Worm (Caenorhabditis elegans): ENCODE data around the gene F12E12.2.

F12E12.2 gene

ce11 chrII:3739647-3740046, at the start of gene F12E12.2:
Gene F12E12.2, plus strand, starts transcription at chrII:3739947.
- TF ChIP-seq lim-7 (GFP tag; IDR thresholded peaks at IDR 0.05) (no peak), hlh-11 (tag; optimal IDR thresholded peaks at IDR 0.05) (no peak), nhr-102 (tag; optimal IDR thresholded peaks at IDR 0.05) (no peak), Y48G9A.11 (GFP tag; IDR thresholded peaks at IDR 0.05) (no peak), zip-11 (GFP tag; IDR thresholded peaks at IDR 0.05) (no peak), fos-1 (tag; optimal IDR thresholded peaks at IDR 0.05) (no peak), fkh-10 (GFP tag; optimal IDR thresholded peaks at IDR 0.05) (no peak), hlh-30 (tag; optimal IDR thresholded peaks at IDR 0.05; ENCODE audit: insufficient read depth) (no peak), ceh-44 (GFP tag; IDR thresholded peaks at IDR 0.05) (no peak), mxl-3 (GFP tag; optimal IDR thresholded peaks at IDR 0.05) (no peak), ztf-7 (tag; optimal IDR thresholded peaks at IDR 0.05) (no peak)

ce11 chrII:3690646-3691045, 49.1 kb upstream of the F12E12.2 start, which contains the start of gene srx-101:
Gene srx-101, minus strand, starts transcription at chrII:3690746.
- no peak for TF ChIP-seq D1046.2 (GFP tag; IDR thresholded peaks at IDR 0.05)
- TF ChIP-seq aha-1 (tag): peak; percentile 34

- no peak for TF ChIP-seq fos-1 (tag; optimal IDR thresholded peaks at IDR 0.05)
- no peak for TF ChIP-seq mep-1 (tag; optimal IDR thresholded peaks at IDR 0.05)
- no peak for TF ChIP-seq cey-2 (tag; optimal IDR thresholded peaks at IDR 0.05; ENCODE audit: borderline replicate concordance, insufficient read depth)
- peak in 1 of 2 experiments; percentile 45 for TF ChIP-seq unc-62 (GFP tag; optimal IDR thresholded peaks at IDR 0.05 in 1 of 2)
- TF ChIP-seq unc-62 (tag; optimal IDR thresholded peaks at IDR 0.05): no peak
- no peak for TF ChIP-seq tag-97 (GFP tag; IDR thresholded peaks at IDR 0.05)
- TF ChIP-seq nhr-6 (tag; optimal IDR thresholded peaks at IDR 0.05): no peak
Measured at ce11 chrII:3694664-3695063, 45.1 kb upstream of the F12E12.2 start, which contains the start of gene srx-102. Gene srx-102, minus strand, starts transcription at chrII:3694764.

- TF ChIP-seq lin-29 (GFP tag; IDR thresholded peaks at IDR 0.05) (no peak), unc-62 (GFP tag; optimal IDR thresholded peaks at IDR 0.05 in 1 of 2) (no peak), unc-62 (tag; optimal IDR thresholded peaks at IDR 0.05) (no peak)
Measured at ce11 chrII:3699591-3699990, 40.2 kb upstream of the F12E12.2 start, which contains the start of gene srx-104. Gene srx-104, minus strand, starts transcription at chrII:3699691.

ce11 chrII:3701305-3701704, 38.4 kb upstream of the F12E12.2 start, which contains the start of gene srx-105:
Gene srx-105, minus strand, starts transcription at chrII:3701405.
- TF ChIP-seq mdt-29 (GFP tag; IDR thresholded peaks at IDR 0.05): no peak
- no peak for TF ChIP-seq dmd-9 (GFP tag; IDR thresholded peaks at IDR 0.05)
- no peak for TF ChIP-seq daf-16 (GFP tag; optimal IDR thresholded peaks at IDR 0.05)
- TF ChIP-seq daf-16 (tag; optimal IDR thresholded peaks at IDR 0.05): no peak

- no peak for TF ChIP-seq nhr-42 (GFP tag; IDR thresholded peaks at IDR 0.05)
- TF ChIP-seq mdt-29 (GFP tag; IDR thresholded peaks at IDR 0.05): no peak
- TF ChIP-seq vab-7 (GFP tag; IDR thresholded peaks at IDR 0.05): no peak
Measured at ce11 chrII:3705320-3705719, 34.4 kb upstream of the F12E12.2 start, which contains the start of gene srx-108. Gene srx-108, plus strand, starts transcription at chrII:3705620.

- TF ChIP-seq jun-1 (tag; optimal IDR thresholded peaks at IDR 0.05) (no peak), unc-62 (GFP tag; optimal IDR thresholded peaks at IDR 0.05 in 1 of 2) (peak in 1 of 2 experiments; percentile 17), unc-62 (tag; optimal IDR thresholded peaks at IDR 0.05) (no peak), spr-1 (tag; optimal IDR thresholded peaks at IDR 0.05) (no peak), ceh-62 (tag; optimal IDR thresholded peaks at IDR 0.05) (no peak)
Measured at ce11 chrII:3709255-3709654, 30.5 kb upstream of the F12E12.2 start, which contains the start of gene srx-110. Gene srx-110, plus strand, starts transcription at chrII:3709555.

Measured in whole organism, L4 larva.